Worm (Caenorhabditis elegans): ENCODE data around the gene D1005.5.

The D1005.5 gene

ce11 chrX:1456350-1457080, 16.3 kb downstream of the D1005.5 start (continued):
- no peak for TF ChIP-seq pha-4 (GFP tag; IDR thresholded peaks at IDR 0.05)
- peak; percentile 98 for TF ChIP-seq pha-4 (tag; optimal IDR thresholded peaks at IDR 0.05)
- peak; percentile 48 for TF ChIP-seq hmg-1.1 (GFP tag; IDR thresholded peaks at IDR 0.05)
- TF ChIP-seq dmd-6 (GFP tag; IDR thresholded peaks at IDR 0.05) = peak; percentile 51

ce11 chrX:1454385-1454784, 18.4 kb downstream of the D1005.5 start:
- no peak for TF ChIP-seq ceh-82 (tag; optimal IDR thresholded peaks at IDR 0.05)
- peak; percentile 59 for TF ChIP-seq F10B5.3 (tag; optimal IDR thresholded peaks at IDR 0.05)
- 0 out of 2 replicates have a peak, but pooled peaks have one; percentile 27 for TF ChIP-seq mdt-29 (GFP tag; IDR thresholded peaks at IDR 0.05)
- peak; percentile 97 for TF ChIP-seq hmg-1.1 (GFP tag; IDR thresholded peaks at IDR 0.05)
- peak; percentile 99 for TF ChIP-seq hlh-11 (tag; optimal IDR thresholded peaks at IDR 0.05)
- TF ChIP-seq zfp-2 (tag; optimal IDR thresholded peaks at IDR 0.05) = peak; percentile 9
- TF ChIP-seq lim-7 (GFP tag; IDR thresholded peaks at IDR 0.05) = no peak
- peak; percentile 67 for TF ChIP-seq ctbp-1 (GFP tag; IDR thresholded peaks at IDR 0.05)
- TF ChIP-seq nhr-102 (tag; optimal IDR thresholded peaks at IDR 0.05) = peak; percentile 80
- no peak for TF ChIP-seq tag-97 (GFP tag; IDR thresholded peaks at IDR 0.05)
- no peak for TF ChIP-seq ceh-44 (GFP tag; IDR thresholded peaks at IDR 0.05)
- peak; percentile 45 for TF ChIP-seq fkh-10 (GFP tag; optimal IDR thresholded peaks at IDR 0.05)
- TF ChIP-seq nhr-10 (tag; optimal IDR thresholded peaks at IDR 0.05) = peak; percentile 80
- peak; percentile 2 for TF ChIP-seq cey-2 (tag; optimal IDR thresholded peaks at IDR 0.05; ENCODE audit: borderline replicate concordance, insufficient read depth)
- peak; percentile 63 to 82 for TF ChIP-seq lsy-2 (tag; optimal IDR thresholded peaks at IDR 0.05)
- TF ChIP-seq madf-9 (GFP tag; conservative IDR thresholded peaks at IDR 0.05) = peak; percentile 51; the same call in 1 of the 2 replicates
- peak; percentile 10 for TF ChIP-seq lir-3 (tag; optimal IDR thresholded peaks at IDR 0.05)
- no peak for TF ChIP-seq daf-8 (GFP tag; IDR thresholded peaks at IDR 0.05)
- no peak for TF ChIP-seq zip-11 (GFP tag; IDR thresholded peaks at IDR 0.05)
- no peak for TF ChIP-seq F44E2.7 (GFP tag; IDR thresholded peaks at IDR 0.05)
- TF ChIP-seq dve-1 (tag; optimal IDR thresholded peaks at IDR 0.05; ENCODE audit: insufficient read depth) = peak; percentile 97
- no peak for TF ChIP-seq Y48G9A.11 (GFP tag; IDR thresholded peaks at IDR 0.05)
- no peak for TF ChIP-seq ceh-28 (tag; optimal IDR thresholded peaks at IDR 0.05)
- peak; percentile 78 for TF ChIP-seq F37D6.2 (tag; optimal IDR thresholded peaks at IDR 0.05)
- no peak for TF ChIP-seq daf-19 (GFP tag; conservative IDR thresholded peaks at IDR 0.05)
- TF ChIP-seq T26A8.4 (GFP tag; IDR thresholded peaks at IDR 0.05) = peak; percentile 88
- peak; percentile 76; the same call in 1 of the 2 replicates for TF ChIP-seq saeg-2 (GFP tag; IDR thresholded peaks at IDR 0.05)
- TF ChIP-seq snpc-1.2 (GFP tag; IDR thresholded peaks at IDR 0.05) = no peak
- peak; percentile 61; the same call in 1 of the 2 replicates for TF ChIP-seq dmd-8 (GFP tag; IDR thresholded peaks at IDR 0.05)
- TF ChIP-seq spr-1 (tag; optimal IDR thresholded peaks at IDR 0.05) = peak; percentile 79
- peak in 1 of 2 experiments; percentile 67 for TF ChIP-seq daf-16 (GFP tag; optimal IDR thresholded peaks at IDR 0.05)
- TF ChIP-seq daf-16 (tag; optimal IDR thresholded peaks at IDR 0.05) = peak; percentile 80
- TF ChIP-seq gei-8 (GFP tag; optimal IDR thresholded peaks at IDR 0.05) = peak; percentile 60
- TF ChIP-seq nhr-42 (GFP tag; IDR thresholded peaks at IDR 0.05) = no peak; the same call in 1 of the 2 replicates
- no peak for TF ChIP-seq lin-15B (tag; optimal IDR thresholded peaks at IDR 0.05)
- TF ChIP-seq aha-1 (tag) = peak; percentile 99
- no peak for TF ChIP-seq ztf-11 (tag; optimal IDR thresholded peaks at IDR 0.05)
- peak; percentile 41 for TF ChIP-seq dpl-1 (GFP tag; optimal IDR thresholded peaks at IDR 0.05)
- peak; percentile 66 for TF ChIP-seq lin-38 (GFP tag; IDR thresholded peaks at IDR 0.05)
- peak; percentile 72 for TF ChIP-seq mes-2 (tag; optimal IDR thresholded peaks at IDR 0.05; ENCODE audit: poor library complexity, severe bottlenecking)
- TF ChIP-seq pqm-1 (tag; optimal IDR thresholded peaks at IDR 0.05) = peak; percentile 28
- peak; percentile 88 for TF ChIP-seq nhr-25 (tag; optimal IDR thresholded peaks at IDR 0.05; ENCODE audit: borderline replicate concordance, insufficient read depth)
- peak; percentile 100 for TF ChIP-seq fos-1 (tag; optimal IDR thresholded peaks at IDR 0.05)
- no peak for TF ChIP-seq ZK337.2 (GFP tag; IDR thresholded peaks at IDR 0.05)
- 0 out of 2 replicates have a peak, but pooled peaks have one; percentile 22 for TF ChIP-seq zfp-3 (GFP tag; conservative IDR thresholded peaks at IDR 0.05)

Data from whole organism, L4 larva.